Fruit fly (Drosophila melanogaster) whole organism, embryonic: ENCODE results near the gene Alg9.

ENCODE experiments used
- Asciz ChIP-seq: fragments of 200-800 bp; sonication (Bioruptor generic); optimal IDR thresholded peaks from 2 replicates; lab custom pipeline; 2017; ENCODE audit warnings: missing biosample characterization, mild to moderate bottlenecking, missing genetic modification characterization, missing genetic modification reagents
- CG3281 ChIP-seq: fragments of 200-800 bp; sonication (Bioruptor generic); optimal IDR thresholded peaks from 3 replicates; lab custom pipeline; 2017; ENCODE audit warnings: missing biosample characterization, mild to moderate bottlenecking, missing genetic modification characterization
- Xrp1 ChIP-seq: fragments of 200-800 bp; sonication (Bioruptor generic); IDR thresholded peaks from 2 replicates; pipeline ENCODE4 v1.3.6; 2022; ENCODE audit warnings: missing biosample characterization, missing genetic modification characterization
- dimm ChIP-seq: fragments of 200-800 bp; sonication (Bioruptor generic); IDR thresholded peaks from 2 replicates; pipeline ENCODE4 v1.3.6; 2022; ENCODE audit warnings: missing biosample characterization, missing genetic modification characterization
- sd ChIP-seq: fragments of 200-800 bp; sonication (Bioruptor generic); optimal IDR thresholded peaks from 3 replicates; lab custom pipeline; 2018; ENCODE audit warnings: missing biosample characterization, mild to moderate bottlenecking, missing genetic modification characterization, moderate library complexity

DNA sequence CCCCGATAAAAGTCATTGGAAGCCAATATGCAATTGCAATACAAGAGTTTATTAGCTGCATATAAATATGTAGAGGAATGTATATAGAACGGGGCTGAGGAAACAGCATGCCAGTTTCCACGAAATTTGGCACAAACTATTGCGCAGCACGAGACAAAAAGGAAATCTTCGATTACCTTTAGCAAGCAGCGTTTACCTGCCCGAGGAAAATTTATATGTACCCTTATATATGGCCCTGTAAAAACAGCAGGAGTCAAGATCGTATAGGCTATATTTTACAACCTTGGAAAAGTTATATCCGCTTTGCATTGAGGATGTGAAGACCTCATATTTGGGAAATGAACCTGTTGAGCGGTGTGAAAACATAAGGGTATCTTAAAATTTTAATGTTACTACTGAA lies 49.0 kb upstream of the Alg9 start:
- TF ChIP-seq dimm (GFP tag; lab: Robert Waterston, UW): no peak
- no peak for TF ChIP-seq Asciz
- no peak for TF ChIP-seq sd
- TF ChIP-seq CG3281 (GFP tag; lab: Kevin White, UChicago): no peak
- TF ChIP-seq Xrp1 (GFP tag; lab: Robert Waterston, UW): no peak
